Worm (Caenorhabditis elegans) whole organism, mixed stage, embryonic: Measurements from ENCODE around the gene C06B3.7.
A peak's percentile ranks its signal among the peaks of the same experiment; 100 is the strongest.

Experiments used
- bed-3 ChIP-seq: fragments of 200-800 bp; sonication (Bioruptor generic); optimal IDR thresholded peaks from 3 replicates; lab custom pipeline; 2018; ENCODE audit warnings: mild to moderate bottlenecking, missing genetic modification characterization, moderate library complexity, missing compliant biosample characterization
- blmp-1 ChIP-seq: fragments of 150-350 bp; optimal IDR thresholded peaks from 2 replicates; lab custom pipeline; 2014; ENCODE audit warnings: missing biosample characterization, missing genetic modification characterization
- ceh-39 ChIP-seq: fragments of 150-350 bp; optimal IDR thresholded peaks from 2 replicates; lab custom pipeline; 2014; ENCODE audit warnings: missing biosample characterization, missing genetic modification characterization
- ceh-43 ChIP-seq: fragments of 200-800 bp; sonication (Bioruptor generic); optimal IDR thresholded peaks from 2 replicates; lab custom pipeline; 2018; ENCODE audit warnings: mild to moderate bottlenecking, missing genetic modification characterization, moderate library complexity, missing compliant biosample characterization
- ces-1 ChIP-seq: fragments of 150-350 bp; optimal IDR thresholded peaks from 2 replicates; lab custom pipeline; 2014; ENCODE audit warnings: missing biosample characterization, missing genetic modification reagents, missing genetic modification characterization
- cnd-1 ChIP-seq: fragments of 200-800 bp; sonication (Bioruptor generic); optimal IDR thresholded peaks from 2 replicates; lab custom pipeline; 2018; ENCODE audit warnings: mild to moderate bottlenecking, missing genetic modification characterization, missing compliant biosample characterization
- elt-1 ChIP-seq: sonication (generic microtip); optimal IDR thresholded peaks from 2 replicates; lab custom pipeline; 2017; ENCODE audit warnings: missing genetic modification characterization, mild to moderate bottlenecking, missing compliant biosample characterization, antibody characterized with exemption, moderate library complexity, borderline replicate concordance; ENCODE audit not compliant: insufficient read depth
- elt-3 ChIP-seq: fragments of 150-350 bp; optimal IDR thresholded peaks from 2 replicates; lab custom pipeline; 2014; ENCODE audit warnings: missing biosample characterization, missing genetic modification characterization
- ham-2 ChIP-seq: fragments of 200-800 bp; sonication (Bioruptor generic); optimal IDR thresholded peaks from 2 replicates; lab custom pipeline; 2018; ENCODE audit warnings: mild to moderate bottlenecking, missing genetic modification characterization, missing compliant biosample characterization
- hlh-1 ChIP-seq: fragments of 150-350 bp; optimal IDR thresholded peaks from 2 replicates; lab custom pipeline; 2014; ENCODE audit warnings: missing biosample characterization, missing genetic modification reagents, missing genetic modification characterization
- lin-32 ChIP-seq: fragments of 200-800 bp; sonication (Bioruptor generic); optimal IDR thresholded peaks from 2 replicates; lab custom pipeline; 2018; ENCODE audit warnings: mild to moderate bottlenecking, missing genetic modification characterization, missing compliant biosample characterization
- lsy-2 ChIP-seq: fragments of 150-350 bp; optimal IDR thresholded peaks from 2 replicates; lab custom pipeline; 2014; ENCODE audit warnings: missing biosample characterization, missing genetic modification characterization
- mab-5 ChIP-seq: fragments of 150-350 bp; optimal IDR thresholded peaks from 2 replicates; lab custom pipeline; 2014; ENCODE audit warnings: missing biosample characterization, missing genetic modification characterization
- mep-1 ChIP-seq: fragments of 150-350 bp; optimal IDR thresholded peaks from 2 replicates; lab custom pipeline; 2017; ENCODE audit warnings: missing biosample characterization, missing genetic modification reagents, missing genetic modification characterization, inconsistent platforms
- mls-2 ChIP-seq: sonication (generic microtip); optimal IDR thresholded peaks from 2 replicates; lab custom pipeline; 2016; ENCODE audit warnings: mild to moderate bottlenecking, missing genetic modification characterization, moderate library complexity, missing compliant biosample characterization
- nhr-12 ChIP-seq: fragments of 150-350 bp; optimal IDR thresholded peaks from 2 replicates; lab custom pipeline; 2014; ENCODE audit warnings: missing biosample characterization, missing genetic modification characterization
- nhr-2 ChIP-seq: fragments of 150-350 bp; optimal IDR thresholded peaks from 2 replicates; lab custom pipeline; 2014; ENCODE audit warnings: missing biosample characterization, missing genetic modification characterization
- nhr-237 ChIP-seq: fragments of 150-350 bp; optimal IDR thresholded peaks from 2 replicates; lab custom pipeline; 2014; ENCODE audit warnings: missing biosample characterization, missing genetic modification characterization
- nhr-28 ChIP-seq: fragments of 150-350 bp; optimal IDR thresholded peaks from 2 replicates; lab custom pipeline; 2014; ENCODE audit warnings: missing biosample characterization, missing genetic modification characterization
- nhr-76 ChIP-seq: sonication (generic microtip); optimal IDR thresholded peaks from 2 replicates; lab custom pipeline; 2017; ENCODE audit warnings: missing biosample characterization, missing genetic modification characterization
- sem-2 ChIP-seq: fragments of 200-800 bp; sonication (Bioruptor generic); optimal IDR thresholded peaks from 2 replicates; lab custom pipeline; 2018; ENCODE audit warnings: mild to moderate bottlenecking, missing genetic modification characterization, missing compliant biosample characterization
- snpc-4 ChIP-seq: fragments of 150-350 bp; optimal IDR thresholded peaks from 2 replicates; lab custom pipeline; 2014; ENCODE audit warnings: missing biosample characterization, missing genetic modification characterization
- sptf-1 ChIP-seq: sonication (generic microtip); optimal IDR thresholded peaks from 2 replicates; lab custom pipeline; 2017; ENCODE audit warnings: mild to moderate bottlenecking, missing genetic modification characterization, moderate library complexity, missing compliant biosample characterization
- tbx-8 ChIP-seq: fragments of 200-800 bp; sonication (Bioruptor generic); optimal IDR thresholded peaks from 2 replicates; lab custom pipeline; 2018; ENCODE audit warnings: mild to moderate bottlenecking, missing genetic modification characterization, moderate library complexity, missing compliant biosample characterization
- unc-120 ChIP-seq: sonication (generic microtip); optimal IDR thresholded peaks from 2 replicates; lab custom pipeline; 2017; ENCODE audit warnings: missing genetic modification characterization, missing compliant biosample characterization; ENCODE audit not compliant: poor library complexity, severe bottlenecking
- unc-39 ChIP-seq: fragments of 150-350 bp; optimal IDR thresholded peaks from 2 replicates; lab custom pipeline; 2014; ENCODE audit warnings: missing biosample characterization, missing genetic modification characterization
- unc-62 ChIP-seq: fragments of 150-350 bp; optimal IDR thresholded peaks from 2 replicates; lab custom pipeline; 2014; ENCODE audit warnings: missing biosample characterization, missing genetic modification reagents, missing genetic modification characterization
- zip-8 ChIP-seq: fragments of 150-350 bp; optimal IDR thresholded peaks from 2 replicates; lab custom pipeline; 2014; ENCODE audit warnings: missing biosample characterization, missing genetic modification characterization
- ztf-11 ChIP-seq: fragments of 150-350 bp; optimal IDR thresholded peaks from 2 replicates; lab custom pipeline; 2014; ENCODE audit warnings: missing biosample characterization, missing genetic modification characterization

The C06B3.7 gene

ce11 chrV:13949752-13950151 lies 40.3 kb downstream of the C06B3.7 start, which contains the start of gene R10D12.7:
TSS of gene R10D12.7 (plus strand) at chrV:13950052.
- no peak for TF ChIP-seq ham-2 (GFP tag; lab: Kevin White, UChicago)
- no peak for TF ChIP-seq tbx-8 (GFP tag; lab: Kevin White, UChicago)
- no peak for TF ChIP-seq unc-39 (tag; lab: Kevin White, UChicago)
- no peak for TF ChIP-seq cnd-1 (tag; lab: Kevin White, UChicago)
- TF ChIP-seq nhr-237 (tag; lab: Kevin White, UChicago) = no peak
- no peak for TF ChIP-seq elt-1

- TF ChIP-seq mep-1 (tag; lab: Kevin White, UChicago) (no peak), nhr-76 (tag; lab: Kevin White, UChicago) (no peak), elt-1 (peak; percentile 78)
- TF ChIP-seq, all 35 proteins: peak for 1
Measured at ce11 chrV:13953191-13953590, 43.7 kb downstream of the C06B3.7 start, which contains the start of gene R10D12.8. TSS of gene R10D12.8 (minus strand) at chrV:13953291.

ce11 chrV:13954056-13954455 lies 44.6 kb downstream of the C06B3.7 start, which contains the start of gene swt-6:
TSS of gene swt-6 (plus strand) at chrV:13954356.
- TF ChIP-seq zip-8 (tag; lab: Kevin White, UChicago) (no peak), unc-39 (tag; lab: Kevin White, UChicago) (no peak), bed-3 (GFP tag; lab: Kevin White, UChicago) (no peak), nhr-237 (tag; lab: Kevin White, UChicago) (no peak)

ce11 chrV:13955370-13956089 lies 46.0 kb downstream of the C06B3.7 start:
- TF ChIP-seq mab-5 (tag; lab: Kevin White, UChicago) = no peak
- TF ChIP-seq zip-8 (tag; lab: Kevin White, UChicago) = no peak
- no peak for TF ChIP-seq unc-62 (GFP tag; lab: Kevin White, UChicago)
- TF ChIP-seq unc-39 (tag; lab: Kevin White, UChicago) = no peak
- TF ChIP-seq ham-2 (GFP tag; lab: Kevin White, UChicago) = no peak
- no peak for TF ChIP-seq nhr-2 (tag; lab: Kevin White, UChicago)
- no peak for TF ChIP-seq sptf-1 (tag; lab: Kevin White, UChicago)
- TF ChIP-seq nhr-28 (tag; lab: Kevin White, UChicago) = no peak
- TF ChIP-seq lsy-2 = no peak
- no peak for TF ChIP-seq ztf-11 (tag; lab: Kevin White, UChicago)
- TF ChIP-seq snpc-4 (tag; lab: Kevin White, UChicago) = no peak
- no peak for TF ChIP-seq ceh-39 (tag; lab: Kevin White, UChicago)
- no peak for TF ChIP-seq ces-1 (GFP tag; lab: Kevin White, UChicago)
- no peak for TF ChIP-seq nhr-12 (tag; lab: Kevin White, UChicago)

- TF ChIP-seq hlh-1 (tag; lab: Kevin White, UChicago) (no peak), ham-2 (GFP tag; lab: Kevin White, UChicago) (no peak), nhr-28 (tag; lab: Kevin White, UChicago) (no peak), lsy-2 (no peak), ceh-43 (GFP tag; lab: Kevin White, UChicago) (no peak), sem-2 (GFP tag; lab: Kevin White, UChicago) (no peak), mab-5 (tag; lab: Kevin White, UChicago) (no peak), lin-32 (GFP tag; lab: Kevin White, UChicago) (no peak), ceh-39 (tag; lab: Kevin White, UChicago) (no peak), nhr-12 (tag; lab: Kevin White, UChicago) (no peak), cnd-1 (tag; lab: Kevin White, UChicago) (no peak), elt-3 (no peak), unc-120 (tag; lab: Kevin White, UChicago) (no peak), sptf-1 (tag; lab: Kevin White, UChicago) (no peak), mls-2 (no peak), nhr-237 (tag; lab: Kevin White, UChicago) (no peak), blmp-1 (no peak)
Measured at ce11 chrV:13957691-13958090, 48.2 kb downstream of the C06B3.7 start.
